Fruit fly (Drosophila melanogaster) whole organism: ENCODE measurements around the gene CG13046.

Source experiments
- CG8478 ChIP-seq: fragments of >200 bp; optimal IDR thresholded peaks from 2 replicates; lab custom pipeline; 2018; ENCODE audit warnings: inconsistent platforms
- Dll ChIP-seq: fragments of >200 bp; optimal IDR thresholded peaks from 2 replicates; lab custom pipeline; 2017
- EcR ChIP-seq, 2 experiments: fragments of >200 bp; optimal IDR thresholded peaks; 2 replicates each; lab custom pipeline; 2017; ENCODE audit warnings: missing biosample characterization in 2 of 2, missing genetic modification characterization in 2 of 2, missing genetic modification reagents in 2 of 2
- pan ChIP-seq: fragments of >200 bp; optimal IDR thresholded peaks from 2 replicates; lab custom pipeline; 2017
- psq ChIP-seq: fragments of >200 bp; optimal IDR thresholded peaks from 2 replicates; lab custom pipeline; 2017
- usp ChIP-seq: fragments of >200 bp; optimal IDR thresholded peaks from 2 replicates; lab custom pipeline; 2017; ENCODE audit warnings: missing biosample characterization, missing genetic modification characterization, mixed read lengths

The CG13046 gene

dm6 chr3L:16291678-16292077 lies 3.5 kb upstream of the CG13046 start:
- no peak for TF ChIP-seq EcR (GFP tag; optimal IDR thresholded peaks at IDR 0.05; lab: Kevin White, UChicago)
- TF ChIP-seq psq (lab: Kevin White, UChicago): no peak

DNA sequence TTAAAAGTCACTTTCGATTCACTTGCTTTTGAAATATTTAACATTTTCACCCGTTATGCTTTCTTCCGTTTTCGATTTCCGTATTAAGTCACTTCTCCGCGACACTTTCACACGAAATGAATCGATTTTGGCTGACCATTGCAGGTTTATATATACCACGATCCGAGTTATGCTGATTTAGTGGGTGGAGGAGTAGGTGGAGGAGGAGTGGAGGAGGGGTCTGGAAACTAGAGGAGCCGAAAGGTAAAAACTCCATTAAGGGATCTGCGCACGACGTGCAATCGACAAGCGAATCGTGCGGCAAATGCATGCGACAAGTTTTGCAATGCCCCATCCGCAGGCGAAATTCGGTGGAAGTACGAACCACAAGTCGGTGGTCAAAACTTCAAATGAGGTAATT lies 2.6 kb upstream of the CG13046 start, which contains the start of gene CG13045:
Gene CG13045 (minus strand): TSS at position 101 of the 400 bp plus-strand sequence.
- no peak for TF ChIP-seq Dll (lab: Kevin White, UChicago)
- TF ChIP-seq usp (GFP tag; lab: Kevin White, UChicago): no peak
- TF ChIP-seq CG8478 (lab: Kevin White, UChicago): no peak
- TF ChIP-seq psq (lab: Kevin White, UChicago): no peak
- TF ChIP-seq EcR (GFP tag; optimal IDR thresholded peaks at IDR 0.05; lab: Kevin White, UChicago): no peak
- TF ChIP-seq pan (lab: Kevin White, UChicago): no peak

DNA sequence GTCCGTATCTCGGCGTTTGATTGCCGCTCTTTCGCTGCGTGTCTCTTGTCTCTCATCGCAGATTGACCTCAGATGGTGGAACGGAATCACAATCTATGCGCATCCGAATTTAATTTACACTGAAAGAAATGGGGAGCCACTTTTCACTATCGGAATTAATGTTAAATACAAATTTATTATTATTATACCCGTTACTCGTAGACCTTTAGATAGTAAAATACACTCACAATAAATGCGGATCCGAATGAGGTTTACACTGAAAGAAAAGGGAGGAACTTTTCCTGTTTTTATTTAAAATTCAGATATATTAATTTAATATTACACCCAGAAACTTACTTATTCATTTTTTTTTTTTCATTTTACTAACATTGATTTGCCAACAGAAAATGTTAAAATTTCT lies 845 bp upstream of the CG13046 start:
- TF ChIP-seq usp (GFP tag; lab: Kevin White, UChicago) (no peak), Dll (lab: Kevin White, UChicago) (no peak), EcR (GFP tag; optimal IDR thresholded peaks at IDR 0.05; lab: Kevin White, UChicago) (no peak), psq (lab: Kevin White, UChicago) (no peak), pan (lab: Kevin White, UChicago) (no peak), CG8478 (lab: Kevin White, UChicago) (no peak)

DNA sequence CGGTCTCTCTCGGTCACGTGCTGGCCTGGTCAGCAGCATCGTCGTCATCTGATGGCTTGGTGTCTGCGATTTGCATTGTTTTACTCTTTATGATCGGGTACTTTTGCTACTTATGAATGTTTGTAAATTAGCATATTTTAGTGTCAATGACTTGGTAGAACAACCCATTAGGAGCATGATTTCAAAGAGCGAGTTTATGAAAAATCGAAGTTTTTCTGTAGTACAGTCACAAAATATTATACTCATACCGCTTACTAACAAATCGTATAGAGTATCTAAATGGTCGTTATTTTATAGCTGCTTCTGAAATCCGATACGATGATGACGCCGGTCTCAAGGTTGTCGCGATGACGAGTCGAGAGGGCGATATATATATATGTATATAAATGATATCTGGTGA lies 2.0 kb downstream of the CG13046 start:
- TF ChIP-seq pan (lab: Kevin White, UChicago) (no peak), Dll (lab: Kevin White, UChicago) (no peak)

DNA sequence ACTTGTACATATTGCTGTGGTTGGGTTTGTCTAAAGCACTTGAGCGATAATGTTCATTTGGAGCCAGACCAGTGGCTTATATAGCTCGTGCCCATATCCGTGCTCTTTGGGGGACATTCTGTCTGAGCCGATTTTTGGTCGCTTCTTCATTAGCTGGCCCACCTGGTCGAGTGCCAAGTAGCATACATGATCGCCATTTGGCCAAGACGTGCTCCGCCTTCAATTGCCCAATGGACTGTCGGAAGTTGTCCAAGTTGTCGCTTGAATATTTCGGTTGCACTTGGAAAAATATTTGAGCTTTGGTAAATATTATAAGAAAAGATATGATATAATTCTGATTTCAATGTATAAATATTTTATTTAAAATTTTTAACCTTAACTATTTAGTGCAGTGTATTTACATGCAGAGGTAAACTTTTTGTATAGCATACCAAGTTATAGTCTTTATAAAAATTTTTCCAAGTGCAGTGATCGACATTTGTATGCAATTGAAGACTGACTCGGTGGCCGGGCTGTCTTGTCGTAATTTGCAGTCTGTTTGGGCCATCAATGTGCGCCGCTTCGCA lies 2.8 kb downstream of the CG13046 start, which contains the start of gene CG13047:
Gene CG13047 (minus strand): TSS at position 51 of the 566 bp plus-strand sequence.
- TF ChIP-seq Dll (lab: Kevin White, UChicago) (no peak), CG8478 (lab: Kevin White, UChicago) (no peak), pan (lab: Kevin White, UChicago) (no peak)

DNA sequence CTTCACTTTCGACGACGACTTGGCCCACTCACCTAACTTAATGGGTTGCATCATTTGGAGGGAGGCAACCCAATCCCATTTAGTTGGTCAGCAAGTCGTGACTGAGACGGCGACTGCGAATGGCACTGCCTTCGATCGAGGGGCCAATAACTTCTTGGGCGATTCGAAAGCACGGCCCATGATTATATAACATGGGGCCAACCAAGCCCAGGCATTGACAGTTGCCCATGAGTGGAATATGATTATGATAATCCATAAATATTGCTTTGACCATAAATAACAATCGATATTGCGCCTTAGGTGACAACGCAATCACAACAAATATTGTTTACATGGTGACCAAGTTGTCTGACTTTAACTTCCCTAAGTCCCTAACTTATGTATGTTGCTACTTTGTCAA lies 4.4 kb downstream of the CG13046 start, which contains the start of gene CG13048:
Gene CG13048 (minus strand): TSS at position 101 of the 400 bp plus-strand sequence.
- TF ChIP-seq CG8478 (lab: Kevin White, UChicago): no peak
- no peak for TF ChIP-seq usp (GFP tag; lab: Kevin White, UChicago)
- no peak for TF ChIP-seq EcR (GFP tag; optimal IDR thresholded peaks at IDR 0.05; lab: Kevin White, UChicago)
- no peak for TF ChIP-seq pan (lab: Kevin White, UChicago)
- no peak for TF ChIP-seq psq (lab: Kevin White, UChicago)
- TF ChIP-seq Dll (lab: Kevin White, UChicago): no peak

- TF ChIP-seq pan (lab: Kevin White, UChicago) (no peak), CG8478 (lab: Kevin White, UChicago) (no peak), psq (lab: Kevin White, UChicago) (no peak), EcR (GFP tag; optimal IDR thresholded peaks at IDR 0.05; lab: Kevin White, UChicago) (no peak), usp (GFP tag; lab: Kevin White, UChicago) (no peak), Dll (lab: Kevin White, UChicago) (no peak)
These were observed 6.2 kb downstream of the CG13046 start, which contains the start of gene CG13049 for dm6 chr3L:16281880-16282556. Gene CG13049 (minus strand): TSS chr3L:16281930.

DNA sequence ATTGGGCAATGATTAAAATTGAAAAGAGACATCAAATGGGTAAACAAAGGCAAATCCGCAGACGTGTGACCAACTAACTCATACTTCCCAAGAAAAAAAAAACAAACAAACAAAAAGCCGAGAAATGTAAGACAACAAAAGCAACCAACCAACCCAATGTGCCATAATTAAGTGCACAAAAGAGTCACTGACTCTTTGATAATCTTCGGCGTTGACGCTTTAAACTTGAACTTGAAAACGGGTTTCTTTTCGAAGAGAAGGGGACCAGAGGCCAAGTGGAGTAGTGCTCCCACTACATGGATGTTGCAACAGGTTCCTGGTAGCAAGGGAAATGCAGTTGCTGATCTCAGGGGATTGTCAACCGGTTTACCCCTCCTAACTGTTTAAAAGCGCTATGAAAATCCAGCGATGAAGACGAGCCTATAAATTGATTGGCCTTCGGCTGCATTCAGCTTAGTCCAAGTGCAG lies 8.2 kb downstream of the CG13046 start, which contains the start of gene CG13064:
Gene CG13064 (plus strand): TSS at position 418 of the 468 bp plus-strand sequence.
- TF ChIP-seq EcR (GFP tag; optimal IDR thresholded peaks at IDR 0.05; lab: Kevin White, UChicago): peak in 1 of 2 experiments; percentile 54
- TF ChIP-seq Dll (lab: Kevin White, UChicago): no peak

DNA sequence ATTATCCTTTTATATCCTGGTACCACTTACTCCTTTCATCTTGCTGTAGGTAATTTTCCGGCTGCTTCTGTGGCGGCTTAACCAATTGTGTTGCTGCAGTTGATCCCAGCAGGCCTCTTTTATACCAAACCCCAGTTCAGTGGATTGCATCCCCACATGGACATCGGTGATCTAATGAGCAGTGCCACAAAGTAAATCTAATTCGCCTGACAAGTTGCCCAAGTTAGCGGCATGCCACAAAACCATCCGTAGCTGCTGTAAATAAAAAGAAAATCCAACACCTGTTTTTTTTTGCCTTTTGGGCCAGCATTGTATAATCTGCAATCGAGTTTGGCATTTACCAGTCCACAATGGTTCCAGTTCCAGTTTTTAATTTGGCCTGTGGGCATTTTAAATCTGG lies 9.1 kb downstream of the CG13046 start, which contains the start of gene CG13050:
Gene CG13050 (minus strand): TSS at position 101 of the 400 bp plus-strand sequence.
- no peak for TF ChIP-seq Dll (lab: Kevin White, UChicago)
- TF ChIP-seq pan (lab: Kevin White, UChicago): no peak
- TF ChIP-seq CG8478 (lab: Kevin White, UChicago): no peak
- no peak for TF ChIP-seq psq (lab: Kevin White, UChicago)
- no peak for TF ChIP-seq EcR (GFP tag; optimal IDR thresholded peaks at IDR 0.05; lab: Kevin White, UChicago)
- TF ChIP-seq usp (GFP tag; lab: Kevin White, UChicago): no peak

DNA sequence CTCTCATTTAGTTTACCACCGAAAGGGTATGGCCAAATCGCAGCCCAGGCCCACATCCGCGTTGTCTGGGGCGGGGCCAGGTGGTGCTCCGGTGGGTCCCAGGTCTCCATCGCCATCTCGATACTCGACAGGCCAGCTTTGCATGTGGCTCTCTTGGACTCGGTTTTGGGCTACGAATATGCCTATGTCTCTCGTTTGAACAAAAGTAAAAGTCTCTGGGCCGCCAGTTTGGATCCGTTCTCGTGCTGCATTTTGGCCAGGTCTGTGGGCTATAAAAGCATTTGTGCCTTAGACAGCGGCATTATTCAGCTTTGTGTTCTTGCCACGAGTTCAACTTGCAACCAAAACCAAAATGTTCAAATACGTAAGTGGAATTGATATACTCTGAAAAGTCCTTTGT lies 11.1 kb downstream of the CG13046 start, which contains the start of gene CG13065:
Gene CG13065 (plus strand): TSS at position 301 of the 400 bp plus-strand sequence.
- TF ChIP-seq usp (GFP tag; lab: Kevin White, UChicago) (no peak), pan (lab: Kevin White, UChicago) (no peak), EcR (GFP tag; optimal IDR thresholded peaks at IDR 0.05; lab: Kevin White, UChicago) (no peak), psq (lab: Kevin White, UChicago) (no peak), Dll (lab: Kevin White, UChicago) (no peak), CG8478 (lab: Kevin White, UChicago) (no peak)

dm6 chr3L:16275391-16276017 lies 12.7 kb downstream of the CG13046 start:
- no peak for TF ChIP-seq usp (GFP tag; lab: Kevin White, UChicago)
- no peak for TF ChIP-seq Dll (lab: Kevin White, UChicago)
- no peak for TF ChIP-seq psq (lab: Kevin White, UChicago)
- peak in 1 of 2 experiments; percentile 71 for TF ChIP-seq EcR (GFP tag; optimal IDR thresholded peaks at IDR 0.05; lab: Kevin White, UChicago)
- no peak for TF ChIP-seq CG8478 (lab: Kevin White, UChicago)
